Fruit fly (Drosophila melanogaster): Measurements from ENCODE around the gene obst-A.

Gene obst-A

DNA sequence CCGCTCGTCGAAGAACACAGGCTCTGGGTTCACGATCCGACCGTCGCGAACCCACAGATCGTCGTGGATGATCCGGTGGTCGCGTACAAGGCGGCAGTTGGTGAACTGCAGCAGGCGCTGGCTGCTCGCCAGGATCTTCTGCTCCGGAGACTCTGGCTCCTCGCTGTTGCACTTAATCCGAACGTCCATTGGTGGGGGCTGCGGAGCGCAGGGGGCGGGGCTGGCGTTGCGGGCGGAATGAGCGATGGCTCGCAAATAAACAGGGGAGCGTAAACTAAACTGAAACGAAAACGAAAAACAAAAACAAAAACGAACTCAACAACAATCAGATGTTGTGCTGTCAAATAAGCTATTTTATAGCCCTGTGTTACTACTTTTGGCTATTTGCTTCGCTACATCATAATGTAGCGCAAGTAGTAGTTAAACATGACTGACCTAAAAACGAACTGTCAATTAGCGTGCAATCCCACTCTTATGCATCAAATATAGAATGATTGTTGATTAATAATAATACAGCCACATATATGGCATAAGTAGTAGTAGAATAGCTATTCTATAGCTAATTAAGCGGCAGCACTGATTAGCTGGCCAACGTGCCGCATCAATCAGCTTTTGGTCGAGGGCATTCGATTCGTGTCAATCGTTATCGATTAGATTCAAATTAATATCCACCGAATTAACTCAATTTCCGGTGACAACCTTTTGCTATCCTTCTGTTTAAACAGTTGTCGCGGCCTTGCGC, 17.4 kb downstream of the obst-A start, which contains the start of gene CG17065:
CG17065 (minus strand) TSS at position 351 of the 742 bp plus-strand sequence.
- TF ChIP-seq Eip78C (GFP tag) (peak; percentile 72), Smox (GFP tag; optimal IDR thresholded peaks at IDR 0.05) (no peak), Hr39 (GFP tag; optimal IDR thresholded peaks at IDR 0.05) (peak; percentile 31), net (GFP tag; optimal IDR thresholded peaks at IDR 0.05) (no peak), dac (GFP tag; optimal IDR thresholded peaks at IDR 0.05) (no peak), pdm3 (GFP tag; optimal IDR thresholded peaks at IDR 0.05) (peak; percentile 13), Blimp-1 (GFP tag; optimal IDR thresholded peaks at IDR 0.05) (no peak), dsx (GFP tag; optimal IDR thresholded peaks at IDR 0.05; ENCODE audit: poor library complexity, severe bottlenecking) (no peak), CG8319 (GFP tag; optimal IDR thresholded peaks at IDR 0.05) (no peak), CG32006 (GFP tag; optimal IDR thresholded peaks at IDR 0.05) (peak; percentile 25), Sox14 (GFP tag; optimal IDR thresholded peaks at IDR 0.05) (peak; percentile 39), svp (GFP tag) (peak; percentile 57), Ets21C (GFP tag; optimal IDR thresholded peaks at IDR 0.05) (no peak), CG11902 (GFP tag; optimal IDR thresholded peaks at IDR 0.05) (no peak), Eip93F (GFP tag; optimal IDR thresholded peaks at IDR 0.05) (no peak), Sox102F (GFP tag; optimal IDR thresholded peaks at IDR 0.05) (no peak), Ets96B (tag; optimal IDR thresholded peaks at IDR 0.05) (peak; percentile 25), CG15336 (GFP tag; IDR thresholded peaks at IDR 0.05) (no peak), OdsH (GFP tag; optimal IDR thresholded peaks at IDR 0.05) (no peak), CG34406 (GFP tag; optimal IDR thresholded peaks at IDR 0.05) (no peak), lz (GFP tag; optimal IDR thresholded peaks at IDR 0.05) (peak; percentile 38), CG6808 (GFP tag; optimal IDR thresholded peaks at IDR 0.05) (no peak), CG10631 (GFP tag; optimal IDR thresholded peaks at IDR 0.05) (peak; percentile 7), CG6163 (GFP tag; IDR thresholded peaks at IDR 0.05) (no peak), vri (GFP tag; optimal IDR thresholded peaks at IDR 0.05) (no peak), CG3032 (tag; optimal IDR thresholded peaks at IDR 0.05) (peak; percentile 1), CG16779 (tag; optimal IDR thresholded peaks at IDR 0.05) (no peak), Sox15 (GFP tag; optimal IDR thresholded peaks at IDR 0.05) (no peak), CG11294 (GFP tag; IDR thresholded peaks at IDR 0.05) (no peak), Gug (GFP tag; IDR thresholded peaks at IDR 0.05) (no peak), cyc (GFP tag; optimal IDR thresholded peaks at IDR 0.05) (no peak), CG10669 (GFP tag; optimal IDR thresholded peaks at IDR 0.05) (no peak), CG6854 (GFP tag; optimal IDR thresholded peaks at IDR 0.05) (no peak), Hr4 (GFP tag; optimal IDR thresholded peaks at IDR 0.05) (peak; percentile 26), CG4318 (GFP tag; optimal IDR thresholded peaks at IDR 0.05) (no peak), CG6792 (GFP tag; optimal IDR thresholded peaks at IDR 0.05) (no peak), CG1621 (tag; optimal IDR thresholded peaks at IDR 0.05) (no peak), CG31627 (GFP tag; optimal IDR thresholded peaks at IDR 0.05) (peak; percentile 29), Met (GFP tag; optimal IDR thresholded peaks at IDR 0.05) (peak; percentile 24), Eip75B (GFP tag; optimal IDR thresholded peaks at IDR 0.05) (peak; percentile 20), fkh (GFP tag; optimal IDR thresholded peaks at IDR 0.05) (peak; percentile 29), esn (GFP tag; optimal IDR thresholded peaks at IDR 0.05) (no peak), CG8632 (GFP tag; optimal IDR thresholded peaks at IDR 0.05) (no peak), CG3919 (GFP tag; optimal IDR thresholded peaks at IDR 0.05) (peak; percentile 12), topi (GFP tag; optimal IDR thresholded peaks at IDR 0.05) (peak; percentile 16), spab (GFP tag; optimal IDR thresholded peaks at IDR 0.05) (no peak), Lpt (GFP tag; optimal IDR thresholded peaks at IDR 0.05) (no peak), CG6276 (GFP tag; optimal IDR thresholded peaks at IDR 0.05) (no peak), acj6 (GFP tag; optimal IDR thresholded peaks at IDR 0.05) (peak; percentile 1)

All from whole organism, prepupa.